Fruit fly (Drosophila melanogaster) whole organism, prepupa: Measurements from ENCODE around the gene CG14024.

Source experiments
- CG10631 ChIP-seq: fragments of 200-800 bp; sonication (Bioruptor generic); optimal IDR thresholded peaks from 2 replicates; lab custom pipeline; 2016; ENCODE audit warnings: missing biosample characterization, missing genetic modification characterization
- CG10669 ChIP-seq: fragments of 200-800 bp; sonication (Bioruptor generic); optimal IDR thresholded peaks from 3 replicates; lab custom pipeline; 2018; ENCODE audit warnings: missing biosample characterization, mild to moderate bottlenecking, missing genetic modification characterization, moderate library complexity
- CG11294 ChIP-seq: fragments of 200-800 bp; sonication (Bioruptor generic); IDR thresholded peaks from 2 replicates; pipeline ENCODE4 v1.3.6; 2022; ENCODE audit warnings: missing biosample characterization, missing genetic modification characterization
- CG15336 ChIP-seq: fragments of 200-800 bp; sonication (Bioruptor generic); IDR thresholded peaks from 2 replicates; pipeline ENCODE4 v1.3.6; 2022; ENCODE audit warnings: missing biosample characterization, missing genetic modification characterization
- CG1621 ChIP-seq: fragments of 200-800 bp; sonication (Bioruptor generic); optimal IDR thresholded peaks from 3 replicates; lab custom pipeline; 2018; ENCODE audit warnings: missing biosample characterization, mild to moderate bottlenecking, missing genetic modification characterization
- CG16779 ChIP-seq: fragments of 200-800 bp; sonication (Bioruptor generic); optimal IDR thresholded peaks from 3 replicates; lab custom pipeline; 2017; ENCODE audit warnings: missing biosample characterization, mild to moderate bottlenecking, missing genetic modification characterization
- CG32006 ChIP-seq: fragments of 200-800 bp; sonication (Bioruptor generic); optimal IDR thresholded peaks from 3 replicates; lab custom pipeline; 2017; ENCODE audit warnings: missing biosample characterization, mild to moderate bottlenecking, missing genetic modification characterization
- CG3919 ChIP-seq: fragments of 200-800 bp; sonication (Bioruptor generic); optimal IDR thresholded peaks from 3 replicates; lab custom pipeline; 2016; ENCODE audit warnings: missing biosample characterization, missing genetic modification characterization
- CG6163 ChIP-seq: fragments of 200-800 bp; sonication (Bioruptor generic); IDR thresholded peaks from 3 replicates; pipeline ENCODE4 v1.3.6; 2022; ENCODE audit warnings: missing biosample characterization, missing genetic modification characterization
- CG6808 ChIP-seq: fragments of 200-800 bp; sonication (Bioruptor generic); optimal IDR thresholded peaks from 3 replicates; lab custom pipeline; 2017; ENCODE audit warnings: missing biosample characterization, missing genetic modification characterization, mild to moderate bottlenecking, moderate library complexity, missing genetic modification reagents
- CG7368 ChIP-seq: fragments of 200-800 bp; sonication (Bioruptor generic); optimal IDR thresholded peaks from 3 replicates; lab custom pipeline; 2016; ENCODE audit warnings: missing biosample characterization, missing genetic modification characterization
- CG8319 ChIP-seq: fragments of 200-800 bp; sonication (Bioruptor generic); optimal IDR thresholded peaks from 3 replicates; lab custom pipeline; 2016; ENCODE audit warnings: missing biosample characterization, missing genetic modification characterization
- CG8632 ChIP-seq: fragments of 200-800 bp; sonication (Bioruptor generic); optimal IDR thresholded peaks from 3 replicates; lab custom pipeline; 2016; ENCODE audit warnings: missing biosample characterization, missing genetic modification characterization
- CG9139 ChIP-seq: fragments of 200-800 bp; sonication (Bioruptor generic); optimal IDR thresholded peaks from 3 replicates; lab custom pipeline; 2017; ENCODE audit warnings: missing biosample characterization, mild to moderate bottlenecking, missing genetic modification characterization
- Eip75B ChIP-seq: fragments of 200-800 bp; sonication (Bioruptor generic); optimal IDR thresholded peaks from 3 replicates; lab custom pipeline; 2016; ENCODE audit warnings: missing biosample characterization, missing genetic modification characterization
- Eip93F ChIP-seq: fragments of 200-800 bp; sonication (Bioruptor generic); optimal IDR thresholded peaks from 2 replicates; lab custom pipeline; 2016; ENCODE audit warnings: missing biosample characterization, mild to moderate bottlenecking, missing genetic modification characterization
- Ets21C ChIP-seq: fragments of 200-800 bp; sonication (Bioruptor generic); optimal IDR thresholded peaks from 3 replicates; lab custom pipeline; 2016; ENCODE audit warnings: missing biosample characterization, missing genetic modification characterization
- Hr38 ChIP-seq: sonication (Bioruptor generic); optimal IDR thresholded peaks from 2 replicates; lab custom pipeline; 2016; ENCODE audit warnings: missing biosample characterization, missing genetic modification characterization
- OdsH ChIP-seq: fragments of 200-800 bp; sonication (Bioruptor generic); optimal IDR thresholded peaks from 3 replicates; lab custom pipeline; 2016; ENCODE audit warnings: missing biosample characterization, missing genetic modification characterization
- Smox ChIP-seq: fragments of 200-800 bp; sonication (Bioruptor generic); optimal IDR thresholded peaks from 3 replicates; lab custom pipeline; 2016; ENCODE audit warnings: missing biosample characterization, missing genetic modification characterization
- Sox102F ChIP-seq: fragments of 200-800 bp; sonication (Bioruptor generic); optimal IDR thresholded peaks from 2 replicates; lab custom pipeline; 2016; ENCODE audit warnings: missing biosample characterization, mild to moderate bottlenecking, missing genetic modification characterization
- Sox14 ChIP-seq: fragments of 200-800 bp; sonication (Bioruptor generic); optimal IDR thresholded peaks from 3 replicates; lab custom pipeline; 2016; ENCODE audit warnings: missing biosample characterization, missing genetic modification characterization
- Sox15 ChIP-seq: fragments of 200-800 bp; sonication (Bioruptor generic); optimal IDR thresholded peaks from 3 replicates; lab custom pipeline; 2016; ENCODE audit warnings: missing biosample characterization, missing genetic modification characterization
- achi ChIP-seq: fragments of 200-800 bp; sonication (Bioruptor generic); optimal IDR thresholded peaks from 3 replicates; lab custom pipeline; 2016; ENCODE audit warnings: missing biosample characterization, missing genetic modification characterization
- cyc ChIP-seq: fragments of 200-800 bp; sonication (Bioruptor generic); optimal IDR thresholded peaks from 3 replicates; lab custom pipeline; 2016; ENCODE audit warnings: missing biosample characterization, missing genetic modification characterization
- eg ChIP-seq: fragments of 200-800 bp; sonication (Bioruptor generic); IDR thresholded peaks from 3 replicates; pipeline ENCODE4 v1.3.6; 2022; ENCODE audit warnings: missing biosample characterization, missing genetic modification characterization
- esn ChIP-seq: fragments of 200-800 bp; sonication (Bioruptor generic); optimal IDR thresholded peaks from 2 replicates; lab custom pipeline; 2016; ENCODE audit warnings: missing biosample characterization, mild to moderate bottlenecking, missing genetic modification characterization, moderate library complexity
- fd59A ChIP-seq: fragments of 200-800 bp; sonication (Bioruptor generic); optimal IDR thresholded peaks from 2 replicates; lab custom pipeline; 2017; ENCODE audit warnings: missing biosample characterization, mild to moderate bottlenecking, missing genetic modification characterization, missing genetic modification reagents
- fkh ChIP-seq: fragments of 200-800 bp; sonication (Bioruptor generic); optimal IDR thresholded peaks from 3 replicates; lab custom pipeline; 2017; ENCODE audit warnings: missing biosample characterization, mild to moderate bottlenecking, missing genetic modification characterization, moderate library complexity
- lz ChIP-seq: fragments of 200-800 bp; sonication (Bioruptor generic); optimal IDR thresholded peaks from 3 replicates; lab custom pipeline; 2016; ENCODE audit warnings: missing biosample characterization, missing genetic modification characterization
- net ChIP-seq: fragments of 200-800 bp; sonication (Bioruptor generic); optimal IDR thresholded peaks from 3 replicates; lab custom pipeline; 2016; ENCODE audit warnings: missing biosample characterization, missing genetic modification characterization
- pdm3 ChIP-seq: fragments of 200-800 bp; sonication (Bioruptor generic); optimal IDR thresholded peaks from 3 replicates; lab custom pipeline; 2016; ENCODE audit warnings: missing biosample characterization, missing genetic modification characterization
- salr ChIP-seq, 2 experiments: fragments of 200-800 bp; sonication (Bioruptor generic); optimal IDR thresholded peaks; 3 replicates each; lab custom pipeline; 2016 to 2018; ENCODE audit warnings: missing biosample characterization in 2 of 2, missing genetic modification characterization in 2 of 2, mild to moderate bottlenecking in 1 of 2
- ss ChIP-seq, 2 experiments: fragments of 200-800 bp; sonication (Bioruptor generic); optimal IDR thresholded peaks; 2 replicates in 1 of 2; 3 replicates in 1 of 2; lab custom pipeline; 2017 to 2018; ENCODE audit warnings: mild to moderate bottlenecking in 2 of 2, missing biosample characterization in 2 of 2, missing genetic modification characterization in 2 of 2, moderate library complexity in 1 of 2
- svp ChIP-seq: fragments of 200-800 bp; sonication (Bioruptor generic); peaks from one replicate; lab custom pipeline; 2016; ENCODE audit warnings: missing biosample characterization, missing genetic modification characterization
- topi ChIP-seq: fragments of 200-800 bp; sonication (Bioruptor generic); optimal IDR thresholded peaks from 3 replicates; lab custom pipeline; 2016; ENCODE audit warnings: missing biosample characterization, missing genetic modification characterization
- vri ChIP-seq: fragments of 200-800 bp; sonication (Bioruptor generic); optimal IDR thresholded peaks from 3 replicates; lab custom pipeline; 2016; ENCODE audit warnings: missing biosample characterization, mild to moderate bottlenecking, missing genetic modification characterization

The CG14024 gene

DNA sequence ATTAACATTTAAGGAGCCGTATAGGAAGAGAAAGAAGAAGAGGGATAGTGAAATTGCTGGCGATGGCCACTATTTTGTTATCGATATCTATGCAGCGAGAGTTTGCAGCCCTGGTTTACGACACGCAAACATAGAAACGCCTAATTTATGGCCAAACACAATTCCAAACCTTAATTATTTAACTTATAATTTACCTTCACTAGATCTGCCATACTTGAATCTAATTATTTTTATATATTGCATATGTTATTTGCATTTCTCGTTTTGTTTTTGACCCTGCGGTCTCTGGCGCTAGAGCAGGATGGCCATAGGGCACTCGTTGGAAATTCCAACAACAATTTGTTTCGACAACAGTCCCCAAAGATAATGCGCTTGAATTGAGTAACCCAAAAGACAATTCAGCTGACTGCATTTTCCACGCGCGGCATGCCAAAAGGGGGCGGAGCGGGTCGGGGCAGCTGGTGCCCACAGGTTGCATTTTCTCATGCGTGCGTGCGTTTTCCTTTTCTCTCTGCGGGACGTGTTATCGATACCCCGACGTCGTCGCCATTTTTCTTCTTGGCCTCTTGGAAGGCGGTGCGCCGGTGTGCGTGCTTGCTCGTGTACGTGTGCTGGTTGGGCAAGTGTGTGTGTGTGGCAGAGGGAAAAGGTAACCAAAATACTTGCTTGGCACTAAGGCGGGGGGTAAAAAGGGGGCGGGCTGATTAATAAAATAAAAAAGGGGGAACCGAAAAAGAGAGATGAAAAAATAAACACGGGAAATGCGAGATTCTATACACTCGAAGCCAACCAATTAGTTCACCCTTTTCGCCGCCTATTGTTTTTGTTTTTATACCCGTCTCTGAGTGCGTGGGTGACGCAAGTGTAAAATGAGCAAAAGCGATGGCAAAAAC lies 10.5 kb upstream of the CG14024 start (continued):
- TF ChIP-seq CG11294 (GFP tag; lab: Robert Waterston, UW) (peak; percentile 74), CG8632 (GFP tag; lab: Kevin White, UChicago) (peak; percentile 77), cyc (GFP tag; lab: Kevin White, UChicago) (peak; percentile 85), CG6163 (GFP tag; lab: Robert Waterston, UW) (peak; percentile 97), esn (peak; percentile 63), Hr38 (GFP tag; lab: Kevin White, UChicago) (no peak), CG7368 (peak; percentile 81), svp (peak; percentile 96), Smox (peak; percentile 77), Sox102F (GFP tag; lab: Kevin White, UChicago) (peak; percentile 76), net (GFP tag; lab: Kevin White, UChicago) (peak; percentile 81), topi (GFP tag; lab: Kevin White, UChicago) (peak; percentile 65), Sox14 (GFP tag; lab: Kevin White, UChicago) (peak; percentile 81), CG32006 (GFP tag; lab: Kevin White, UChicago) (peak; percentile 78), salr (GFP tag; optimal IDR thresholded peaks at IDR 0.05; lab: Kevin White, UChicago) (peak; percentile 54), Eip75B (GFP tag; lab: Kevin White, UChicago) (peak; percentile 60), ss (GFP tag; optimal IDR thresholded peaks at IDR 0.05; lab: Kevin White, UChicago) (peak; percentile 67 to 84), OdsH (GFP tag; lab: Kevin White, UChicago) (peak; percentile 80), CG9139 (peak; percentile 74), CG3919 (GFP tag; lab: Kevin White, UChicago) (peak; percentile 82), CG10631 (GFP tag; lab: Kevin White, UChicago) (no peak), Ets21C (GFP tag; lab: Kevin White, UChicago) (no peak), achi (GFP tag; lab: Kevin White, UChicago) (peak; percentile 77), Sox15 (GFP tag; lab: Kevin White, UChicago) (peak; percentile 78), CG6808 (GFP tag; lab: Kevin White, UChicago) (no peak), CG8319 (GFP tag; lab: Kevin White, UChicago) (peak; percentile 79), eg (peak; percentile 97), CG1621 (tag; lab: Kevin White, UChicago) (peak; percentile 73), CG16779 (tag; lab: Kevin White, UChicago) (peak; percentile 86), CG15336 (GFP tag; lab: Robert Waterston, UW) (peak; percentile 88), CG10669 (GFP tag; lab: Kevin White, UChicago) (no peak)

- TF ChIP-seq fd59A (GFP tag; lab: Kevin White, UChicago) (no peak), CG16779 (tag; lab: Kevin White, UChicago) (no peak), pdm3 (GFP tag; lab: Kevin White, UChicago) (no peak), vri (GFP tag; lab: Kevin White, UChicago) (no peak), lz (GFP tag; lab: Kevin White, UChicago) (no peak), CG10631 (GFP tag; lab: Kevin White, UChicago) (no peak), Eip93F (no peak), fkh (GFP tag; lab: Kevin White, UChicago) (no peak), CG6808 (GFP tag; lab: Kevin White, UChicago) (no peak), CG1621 (tag; lab: Kevin White, UChicago) (no peak)
- TF ChIP-seq, all 60 proteins: peak for 0
Observed at dm6 chr2L:5321014-5321413, 6.3 kb upstream of the CG14024 start.
